Worm (Caenorhabditis elegans): ENCODE data around the gene cpi-2.
A peak's percentile ranks its signal among the peaks of the same experiment; 100 is the strongest.

DNA sequence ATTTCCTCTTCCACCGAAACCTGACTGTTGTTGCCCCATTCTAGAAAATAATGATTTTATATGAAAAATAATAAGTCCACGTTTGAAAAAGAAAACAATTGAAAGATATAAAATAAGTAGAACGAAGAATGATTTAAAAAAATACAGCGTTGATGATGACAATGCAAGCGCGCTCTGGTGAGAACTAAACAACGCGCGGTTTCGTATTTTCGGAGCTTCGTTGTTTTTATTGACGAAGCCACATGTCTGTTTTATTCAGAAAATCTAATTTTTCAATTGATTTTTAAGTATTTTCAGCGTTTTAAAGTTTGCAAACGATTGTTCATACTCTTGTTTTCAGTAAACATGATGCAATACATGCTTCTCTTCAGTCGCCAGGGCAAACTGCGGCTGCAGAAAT is 26.2 kb upstream of the cpi-2 start, which contains the start of the genes rpt-2 and aps-1:
- TF ChIP-seq ztf-4 (tag; optimal IDR thresholded peaks at IDR 0.05) (peak; percentile 40), skn-1 (tag; optimal IDR thresholded peaks at IDR 0.05) (peak; percentile 100), nhr-11 (tag; optimal IDR thresholded peaks at IDR 0.05) (no peak), egl-27 (tag; optimal IDR thresholded peaks at IDR 0.05) (no peak), lin-39 (tag; optimal IDR thresholded peaks at IDR 0.05) (peak; percentile 78), nhr-20 (tag; optimal IDR thresholded peaks at IDR 0.05) (peak; percentile 92), nhr-19 (GFP tag; conservative IDR thresholded peaks at IDR 0.05) (peak; percentile 85), pqm-1 (tag; optimal IDR thresholded peaks at IDR 0.05) (no peak), tbx-2 (tag; optimal IDR thresholded peaks at IDR 0.05) (peak; percentile 88), ama-1 (optimal IDR thresholded peaks at IDR 0.05) (peak; percentile 60), lin-13 (GFP tag; optimal IDR thresholded peaks at IDR 0.05) (peak; percentile 81), elt-3 (tag; optimal IDR thresholded peaks at IDR 0.05) (peak in 2 of 6 experiments; percentile 64 to 87)
